Fruit fly (Drosophila melanogaster): ENCODE results near the gene CG6592.

CG6592 gene

DNA sequence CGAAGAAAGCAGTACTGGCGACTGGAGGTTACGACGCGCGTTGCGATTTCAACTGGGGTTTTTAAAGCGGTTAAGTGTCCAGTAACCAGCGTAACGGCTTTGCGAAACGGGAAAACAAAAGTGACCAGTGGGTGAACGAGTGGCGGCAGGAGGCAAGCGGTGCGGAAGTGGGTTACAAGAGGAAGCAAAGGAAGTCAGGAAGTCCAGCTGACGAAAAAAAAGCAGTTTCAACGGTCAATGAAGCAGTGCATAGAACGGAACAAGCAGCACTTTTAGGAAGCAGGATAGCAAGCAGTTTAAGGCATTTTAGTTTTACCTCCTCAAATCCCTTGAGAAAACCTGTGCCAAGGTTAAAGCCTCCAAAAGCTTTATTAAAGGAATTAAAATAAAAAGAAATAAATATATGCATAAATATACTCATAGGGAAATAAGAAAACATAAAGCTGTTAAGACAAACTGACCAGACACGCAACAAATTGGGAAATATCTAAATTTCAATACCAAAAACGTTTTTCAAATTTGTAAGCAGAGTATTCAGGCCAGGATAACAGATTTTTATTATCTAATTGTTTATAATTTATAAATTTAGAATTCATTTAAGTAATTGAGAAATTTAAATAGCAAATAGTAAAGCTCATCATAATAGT, at the start of gene CG6592 (continued):
- TF ChIP-seq CG18619 (GFP tag; optimal IDR thresholded peaks at IDR 0.05): peak; percentile 44
- TF ChIP-seq dysf (GFP tag; IDR thresholded peaks at IDR 0.05): no peak
- TF ChIP-seq Elba2 (GFP tag; optimal IDR thresholded peaks at IDR 0.05): peak; percentile 65
- TF ChIP-seq CG31441 (GFP tag; IDR thresholded peaks at IDR 0.05): 0 out of 2 replicates have a peak, but pooled peaks have one; percentile 40
- TF ChIP-seq Dref (GFP tag; IDR thresholded peaks at IDR 0.05): no peak
- TF ChIP-seq kay (GFP tag; optimal IDR thresholded peaks at IDR 0.05): no peak
- TF ChIP-seq yki (optimal IDR thresholded peaks at IDR 0.05): no peak
- no peak for TF ChIP-seq CG6765 (GFP tag; optimal IDR thresholded peaks at IDR 0.05)
- no peak for TF ChIP-seq Dek (tag; optimal IDR thresholded peaks at IDR 0.05)
- no peak for TF ChIP-seq ttk (GFP tag; IDR thresholded peaks at IDR 0.05)
- TF ChIP-seq Bteb2 (GFP tag; optimal IDR thresholded peaks at IDR 0.05): no peak
- TF ChIP-seq tna (GFP tag; IDR thresholded peaks at IDR 0.05; ENCODE audit: partially characterized antibody): no peak
- no peak for TF ChIP-seq bigmax (GFP tag; optimal IDR thresholded peaks at IDR 0.05)
- peak in 1 of 2 experiments; percentile 61 for TF ChIP-seq dpn (GFP tag; optimal IDR thresholded peaks at IDR 0.05)
- TF ChIP-seq CG12769 (tag; optimal IDR thresholded peaks at IDR 0.05): no peak
- no peak for TF ChIP-seq tap (tag; optimal IDR thresholded peaks at IDR 0.05)
- TF ChIP-seq mld (GFP tag; IDR thresholded peaks at IDR 0.05; ENCODE audit: partially characterized antibody): no peak
- peak; percentile 40 for TF ChIP-seq Lhr (GFP tag; optimal IDR thresholded peaks at IDR 0.05)
- TF ChIP-seq HmgD (GFP tag; optimal IDR thresholded peaks at IDR 0.05): peak; percentile 48
- no peak for TF ChIP-seq CG11696 (GFP tag; IDR thresholded peaks at IDR 0.05)
- TF ChIP-seq Scr (GFP tag; IDR thresholded peaks at IDR 0.05; ENCODE audit: partially characterized antibody): no peak
- TF ChIP-seq CG1832 (GFP tag; optimal IDR thresholded peaks at IDR 0.05): no peak
- TF ChIP-seq rib (GFP tag; IDR thresholded peaks at IDR 0.05): no peak
- peak; percentile 81 for TF ChIP-seq CG8290 (GFP tag; optimal IDR thresholded peaks at IDR 0.05)
- peak; percentile 60 to 84 for TF ChIP-seq CG8290 (tag; optimal IDR thresholded peaks at IDR 0.05)
- peak; percentile 4 for TF ChIP-seq disco-r (GFP tag; optimal IDR thresholded peaks at IDR 0.05)
- TF ChIP-seq CG3281 (GFP tag; optimal IDR thresholded peaks at IDR 0.05): no peak
- TF ChIP-seq Dip3 (GFP tag; optimal IDR thresholded peaks at IDR 0.05): no peak
- no peak for TF ChIP-seq CG10462 (GFP tag; optimal IDR thresholded peaks at IDR 0.05)
- TF ChIP-seq CG3838 (GFP tag; optimal IDR thresholded peaks at IDR 0.05): no peak
- TF ChIP-seq CG9437 (GFP tag; optimal IDR thresholded peaks at IDR 0.05): no peak
- no peak for TF ChIP-seq CG31388 (GFP tag; optimal IDR thresholded peaks at IDR 0.05)
- TF ChIP-seq CG15696 (tag; optimal IDR thresholded peaks at IDR 0.05): peak; percentile 57
- peak; percentile 20 for TF ChIP-seq Ssrp (tag; optimal IDR thresholded peaks at IDR 0.05)
- no peak for TF ChIP-seq CG3163 (GFP tag; optimal IDR thresholded peaks at IDR 0.05)
- TF ChIP-seq Adf1 (GFP tag; IDR thresholded peaks at IDR 0.05): no peak
- no peak; the same call in 3 of the 4 replicates for TF ChIP-seq Gug (GFP tag; IDR thresholded peaks at IDR 0.05)
- peak; percentile 16 for TF ChIP-seq CG4820 (GFP tag; optimal IDR thresholded peaks at IDR 0.05)
- no peak for TF ChIP-seq CG14050 (GFP tag; IDR thresholded peaks at IDR 0.05)
- peak; percentile 32; the same call in 1 of the 2 replicates for TF ChIP-seq H2.0 (GFP tag; IDR thresholded peaks at IDR 0.05)
- TF ChIP-seq org-1 (GFP tag; optimal IDR thresholded peaks at IDR 0.05): peak; percentile 32
- TF ChIP-seq seq (GFP tag; IDR thresholded peaks at IDR 0.05): no peak
- peak; percentile 79 for TF ChIP-seq CG16815 (GFP tag; optimal IDR thresholded peaks at IDR 0.05)
- TF ChIP-seq prd (optimal IDR thresholded peaks at IDR 0.05): no peak
- peak; percentile 76 for TF ChIP-seq prd (GFP tag; IDR thresholded peaks at IDR 0.05)
- TF ChIP-seq lab (GFP tag; optimal IDR thresholded peaks at IDR 0.05): no peak
- TF ChIP-seq TFAM (GFP tag; optimal IDR thresholded peaks at IDR 0.05): no peak
- no peak for TF ChIP-seq CkIIα-i1 (GFP tag; IDR thresholded peaks at IDR 0.05)
- no peak for TF ChIP-seq cad (GFP tag; optimal IDR thresholded peaks at IDR 0.05)
- no peak for TF ChIP-seq sqz (GFP tag; optimal IDR thresholded peaks at IDR 0.05)
- no peak for TF ChIP-seq fu2 (GFP tag; optimal IDR thresholded peaks at IDR 0.05)
- no peak for TF ChIP-seq CG9215 (GFP tag; IDR thresholded peaks at IDR 0.05)

All from whole organism, embryonic.